Worm (Caenorhabditis elegans) whole organism, young adult: Measurements from ENCODE around the gene C25H3.7.

Source experiments
- atf-7 ChIP-seq: sonication (generic microtip); optimal IDR thresholded peaks from 2 replicates; lab custom pipeline; 2017; ENCODE audit warnings: mild to moderate bottlenecking, missing genetic modification characterization, missing compliant biosample characterization
- hsf-1 ChIP-seq: fragments of 200-800 bp; sonication (Bioruptor generic); IDR thresholded peaks from 2 replicates; pipeline ENCODE4 v1.3.6; 2022; ENCODE audit warnings: missing genetic modification reagents, missing genetic modification characterization, missing compliant biosample characterization
- madf-8 ChIP-seq: fragments of 200-800 bp; sonication (Bioruptor generic); conservative IDR thresholded peaks from 2 replicates; pipeline ENCODE4 v1.3.6; 2022; ENCODE audit warnings: missing genetic modification reagents, missing genetic modification characterization, missing compliant biosample characterization
- mxl-1 ChIP-seq: sonication (generic microtip); optimal IDR thresholded peaks from 2 replicates; lab custom pipeline; 2016; ENCODE audit warnings: missing genetic modification characterization, missing compliant biosample characterization
- nfya-1 ChIP-seq: sonication (generic microtip); optimal IDR thresholded peaks from 2 replicates; lab custom pipeline; 2017; ENCODE audit warnings: antibody characterized with exemption, missing compliant biosample characterization, missing genetic modification characterization, borderline replicate concordance; ENCODE audit not compliant: insufficient read depth
- pha-4 ChIP-seq: fragments of 150-350 bp; sonication (generic microtip); optimal IDR thresholded peaks from 2 replicates; lab custom pipeline; 2014; ENCODE audit warnings: missing biosample characterization, missing genetic modification reagents, missing genetic modification characterization
- unc-130 ChIP-seq: sonication (generic microtip); optimal IDR thresholded peaks from 2 replicates; lab custom pipeline; 2016; ENCODE audit warnings: missing genetic modification reagents, missing genetic modification characterization, missing compliant biosample characterization

ce11 chrII:5646942-5647341 lies 21.8 kb downstream of the C25H3.7 start, which contains the start of gene F59E12.9:
- TF ChIP-seq madf-8 (no peak), atf-7 (no peak), mxl-1 (no peak), hsf-1 (no peak), pha-4 (no peak), unc-130 (GFP tag; lab: Kevin White, UChicago) (no peak), nfya-1 (no peak)
